Worm (Caenorhabditis elegans) whole organism, young adult: ENCODE measurements around the gene K02E2.8.

Experiments used
- F55B11.4 ChIP-seq: sonication (generic microtip); optimal IDR thresholded peaks from 2 replicates; lab custom pipeline; 2016; ENCODE audit warnings: missing compliant biosample characterization, missing genetic modification characterization, borderline replicate concordance; ENCODE audit not compliant: insufficient read depth
- ceh-27 ChIP-seq: fragments of 200-800 bp; sonication (Bioruptor generic); optimal IDR thresholded peaks from 2 replicates; lab custom pipeline; 2018; ENCODE audit warnings: mild to moderate bottlenecking, missing genetic modification characterization, moderate library complexity, missing compliant biosample characterization
- egl-18 ChIP-seq: fragments of 200-800 bp; sonication (Bioruptor generic); IDR thresholded peaks from 2 replicates; pipeline ENCODE4 v1.3.6; 2022; ENCODE audit warnings: missing genetic modification reagents, missing genetic modification characterization, missing compliant biosample characterization
- mel-28 ChIP-seq: sonication (generic microtip); optimal IDR thresholded peaks from 2 replicates; lab custom pipeline; 2016; ENCODE audit warnings: borderline replicate concordance, mild to moderate bottlenecking, missing genetic modification characterization, missing compliant biosample characterization

The K02E2.8 gene

DNA sequence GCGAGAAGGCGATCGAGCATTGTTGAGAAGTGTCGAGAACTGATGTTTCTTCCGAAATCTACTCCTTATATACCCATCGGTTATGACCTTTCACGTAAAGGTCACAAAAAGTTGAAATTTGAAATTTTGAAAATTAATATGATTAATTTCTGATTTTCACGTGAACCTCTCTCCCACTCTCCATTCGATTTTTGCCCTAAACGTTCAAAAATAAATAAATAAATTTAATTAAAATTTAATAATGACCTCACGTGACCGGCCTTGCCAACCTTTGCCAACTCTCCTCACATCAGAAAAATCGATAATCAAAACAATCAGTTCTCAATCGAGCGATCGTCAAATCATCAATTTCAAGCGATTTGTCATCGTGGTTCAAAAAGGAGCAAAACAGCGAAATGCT is 49.3 kb downstream of the K02E2.8 start, which contains the start of gene Y113G7C.1:
Y113G7C.1 (plus strand) TSS at position 301 of the 400 bp plus-strand sequence.
- TF ChIP-seq ceh-27 (GFP tag; lab: Kevin White, UChicago), result no peak
- no peak for TF ChIP-seq mel-28 (tag; lab: Kevin White, UChicago)
- TF ChIP-seq egl-18 (GFP tag; lab: Robert Waterston, UW), result no peak
- no peak for TF ChIP-seq F55B11.4 (tag; lab: Kevin White, UChicago)
